Fruit fly (Drosophila melanogaster): ENCODE results near the gene Tbca.

DNA sequence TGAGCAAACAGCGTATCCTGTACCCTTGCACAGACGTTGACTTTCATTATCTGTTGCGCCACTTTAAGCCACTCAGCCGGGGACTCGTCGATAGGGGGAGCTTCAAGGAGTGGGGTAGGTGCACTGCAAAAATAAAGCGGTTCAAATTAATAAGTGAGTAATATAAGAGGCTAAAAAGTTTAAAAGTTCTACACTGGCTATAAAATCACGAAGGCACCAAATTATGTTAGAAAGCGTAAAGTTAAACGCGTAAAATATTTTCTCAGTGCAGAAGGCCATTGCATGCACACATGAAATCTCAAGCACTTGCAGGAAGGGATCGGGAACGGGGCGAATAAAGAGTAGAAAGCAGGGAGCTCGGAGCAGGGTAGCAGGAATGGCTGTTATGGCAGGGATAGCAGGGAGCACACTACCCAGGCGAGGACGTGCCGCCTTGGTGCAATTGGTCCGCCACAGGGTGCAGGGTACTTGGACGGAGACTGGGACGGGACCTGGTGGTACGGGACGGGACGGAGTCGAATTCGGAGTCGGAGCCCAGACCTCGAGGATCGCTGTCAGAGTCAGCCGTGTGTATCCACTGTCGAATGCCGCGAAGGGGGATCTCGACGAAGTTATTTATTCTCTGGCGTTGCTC lies 45.0 kb upstream of the Tbca start:
- TF ChIP-seq psq (optimal IDR thresholded peaks at IDR 0.05) (no peak), Sin3A (optimal IDR thresholded peaks at IDR 0.05) (no peak)

All from Kc167 (cell line).